Worm (Caenorhabditis elegans): ENCODE measurements around the gene Y46G5A.34.

DNA sequence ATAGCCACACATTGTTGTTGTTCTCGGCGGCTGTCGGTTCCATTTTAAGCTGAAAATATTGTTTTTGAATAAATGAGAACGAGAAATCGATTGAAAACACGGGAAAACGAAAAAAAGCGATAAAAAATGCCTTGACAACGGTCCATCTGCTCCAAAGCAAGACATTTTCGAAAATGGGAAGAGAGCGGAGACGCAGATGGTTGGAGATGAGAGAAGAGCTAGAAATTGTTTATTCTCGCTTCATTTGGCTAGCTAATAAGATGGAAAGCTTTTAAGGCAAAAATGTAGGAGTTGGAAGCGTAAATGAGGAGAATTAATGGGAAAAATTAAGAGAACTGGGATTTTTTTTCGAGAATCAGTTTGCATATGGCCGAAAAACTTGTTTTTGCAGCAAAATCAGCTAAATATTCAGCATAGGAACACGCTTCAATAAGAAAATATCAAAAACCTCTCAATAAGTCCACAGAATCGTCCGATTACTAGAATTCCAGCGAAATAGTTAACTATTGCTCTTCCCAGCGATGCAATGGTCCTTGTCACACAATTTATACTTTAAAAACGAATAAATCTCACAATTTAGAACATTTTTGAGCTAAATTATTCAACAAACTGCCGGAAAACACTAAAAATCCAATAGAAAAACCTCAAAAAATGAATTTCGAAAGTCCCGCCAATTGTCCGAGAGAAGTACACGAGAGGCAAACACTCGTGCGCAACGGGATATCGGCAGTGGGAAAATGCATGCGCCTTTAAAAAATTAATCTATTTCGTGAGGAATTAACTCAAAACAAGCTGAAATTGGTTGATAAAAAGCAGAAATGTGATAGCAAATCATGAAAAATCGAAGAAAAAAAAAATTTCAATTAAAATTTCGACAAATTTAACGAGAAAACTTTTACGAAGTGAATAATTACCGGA is 37.9 kb upstream of the Y46G5A.34 start, which contains the start of gene pisy-1:
- TF ChIP-seq elt-1 (tag; optimal IDR thresholded peaks at IDR 0.05) (no peak), egl-27 (tag; optimal IDR thresholded peaks at IDR 0.05) (no peak), fkh-10 (GFP tag; optimal IDR thresholded peaks at IDR 0.05) (no peak)

Data from whole organism, L3 larva.